Fruit fly (Drosophila melanogaster) S2 (cell line): ENCODE measurements around the gene CG11626.

ENCODE experiments used
- CG8478 ChIP-seq: fragments of >200 bp; optimal IDR thresholded peaks from 2 replicates; lab custom pipeline; 2018
- CTCF ChIP-seq, 2 experiments: fragments of >200 bp; optimal IDR thresholded peaks; 2 replicates each; lab custom pipeline; 2018

CG11626 gene

DNA sequence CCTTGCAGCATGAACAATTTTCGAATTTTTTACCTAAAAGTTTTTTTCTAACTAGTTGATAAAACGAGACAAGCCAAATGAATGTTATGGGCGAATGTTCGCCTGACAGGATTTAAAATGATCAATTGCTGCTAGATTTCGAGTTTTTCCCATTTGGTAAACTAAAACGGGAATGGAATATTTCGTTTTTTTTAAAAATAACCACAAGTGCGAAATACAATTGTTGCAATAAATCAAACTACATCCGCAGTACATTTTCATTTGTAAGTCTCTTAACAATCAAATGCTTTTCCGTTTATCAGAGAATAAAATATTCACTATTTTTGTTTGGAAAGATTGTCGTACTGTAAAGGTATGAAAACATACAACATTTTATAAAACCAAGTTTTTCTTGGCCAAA lies 16.4 kb downstream of the CG11626 start, which contains the start of gene CG3517:
Gene CG3517 (minus strand): TSS at position 101 of the 400 bp plus-strand sequence.
- no peak for TF ChIP-seq CG8478 (lab: Kevin White, UChicago)
- TF ChIP-seq CTCF (optimal IDR thresholded peaks at IDR 0.05; lab: Kevin White, UChicago): no peak

DNA sequence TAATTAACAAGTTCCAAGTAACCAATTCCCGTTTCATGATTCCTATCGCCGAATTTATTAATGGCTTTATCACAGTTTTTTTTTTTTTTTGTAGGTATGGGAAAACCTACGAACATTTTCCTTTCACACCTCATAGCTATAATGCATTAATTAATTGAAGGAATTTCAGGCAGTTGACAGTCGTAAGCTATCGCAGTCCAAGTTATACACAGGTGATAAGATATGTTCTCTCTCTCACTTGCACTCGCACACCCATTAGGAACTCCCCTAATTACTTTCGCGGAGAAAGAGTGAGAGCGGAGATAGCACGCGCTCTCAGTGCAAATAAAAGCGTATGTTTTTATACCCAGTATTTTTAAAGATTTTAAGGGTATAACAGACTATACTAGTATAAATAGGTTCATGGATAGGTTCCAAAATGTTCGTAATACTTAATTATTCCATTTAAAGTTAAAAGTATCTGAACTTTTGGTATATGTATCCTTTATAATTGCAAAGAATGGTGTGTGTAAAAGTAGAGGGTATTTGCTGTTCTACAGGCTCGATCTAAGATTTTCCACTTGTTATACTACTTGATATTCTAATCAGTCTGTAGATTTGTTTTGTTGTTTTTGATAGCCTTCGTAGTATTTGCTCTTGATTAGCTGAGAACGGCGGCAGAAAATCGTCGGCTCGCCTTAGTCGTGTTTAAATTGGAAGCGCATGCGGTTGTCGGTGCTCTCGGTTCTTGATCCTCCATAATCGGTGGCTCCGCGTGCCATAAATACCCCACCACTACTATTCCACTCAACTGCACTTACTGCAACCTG lies 51.9 kb downstream of the CG11626 start, which contains the start of gene Dys:
Gene Dys (plus strand): TSS at position 677 of the 809 bp plus-strand sequence.
- no peak for TF ChIP-seq CTCF (optimal IDR thresholded peaks at IDR 0.05; lab: Kevin White, UChicago)
- no peak for TF ChIP-seq CG8478 (lab: Kevin White, UChicago)
